Fruit fly (Drosophila melanogaster): ENCODE measurements around the gene Atg4a.

The Atg4a gene

dm6 chr2L:1068004-1068403, 12.7 kb upstream of the Atg4a start:
- no peak for TF ChIP-seq Bgb (GFP tag; IDR thresholded peaks at IDR 0.05; ENCODE audit: partially characterized antibody)
- TF ChIP-seq CG32767 (GFP tag; IDR thresholded peaks at IDR 0.05) = 0 out of 2 replicates have a peak, but pooled peaks have one; percentile 28
- TF ChIP-seq CG2199 (GFP tag; IDR thresholded peaks at IDR 0.05) = peak; percentile 75; the same call in 2 of the 3 replicates
- peak in 1 of 2 experiments; percentile 75 for TF ChIP-seq tll (GFP tag; optimal IDR thresholded peaks at IDR 0.05)
- peak; percentile 4 for TF ChIP-seq ac (GFP tag; optimal IDR thresholded peaks at IDR 0.05)
- no peak for TF ChIP-seq Spps (tag; optimal IDR thresholded peaks at IDR 0.05)
- peak; percentile 4 for TF ChIP-seq oc (tag; optimal IDR thresholded peaks at IDR 0.05)
- peak in 1 of 2 experiments; percentile 34 for TF ChIP-seq insv (GFP tag; optimal IDR thresholded peaks at IDR 0.05)
- peak; percentile 2 for TF ChIP-seq cg (GFP tag; optimal IDR thresholded peaks at IDR 0.05)
- peak; percentile 29 for TF ChIP-seq grn (GFP tag; optimal IDR thresholded peaks at IDR 0.05)
- TF ChIP-seq kay (GFP tag; optimal IDR thresholded peaks at IDR 0.05) = no peak
- peak; percentile 58 for TF ChIP-seq gsb-n (tag; optimal IDR thresholded peaks at IDR 0.05)
- peak; percentile 85 for TF ChIP-seq CG15479 (GFP tag; optimal IDR thresholded peaks at IDR 0.05)
- TF ChIP-seq odd (GFP tag; optimal IDR thresholded peaks at IDR 0.05) = peak; percentile 16
- TF ChIP-seq Neu2 (GFP tag; optimal IDR thresholded peaks at IDR 0.05; ENCODE audit: borderline replicate concordance) = no peak
- peak; percentile 82 for TF ChIP-seq D (optimal IDR thresholded peaks at IDR 0.05)
- no peak for TF ChIP-seq D (GFP tag; optimal IDR thresholded peaks at IDR 0.05)
- peak; percentile 65 for TF ChIP-seq zen (tag; optimal IDR thresholded peaks at IDR 0.05)
- TF ChIP-seq Xrp1 (GFP tag; IDR thresholded peaks at IDR 0.05) = 0 out of 2 replicates have a peak, but pooled peaks have one; percentile 3
- TF ChIP-seq Trl (optimal IDR thresholded peaks at IDR 0.05) = no peak
- TF ChIP-seq Trl (GFP tag; optimal IDR thresholded peaks at IDR 0.05) = no peak
- peak; percentile 22 for TF ChIP-seq kni (GFP tag; optimal IDR thresholded peaks at IDR 0.05)
- no peak for TF ChIP-seq prd (optimal IDR thresholded peaks at IDR 0.05)
- peak; percentile 13; the same call in 1 of the 3 replicates for TF ChIP-seq prd (GFP tag; IDR thresholded peaks at IDR 0.05)

- no peak for TF ChIP-seq amos (GFP tag; IDR thresholded peaks at IDR 0.05; ENCODE audit: partially characterized antibody)
- TF ChIP-seq sd (tag; optimal IDR thresholded peaks at IDR 0.05) = no peak
- peak; percentile 91 for TF ChIP-seq CG3407 (GFP tag; optimal IDR thresholded peaks at IDR 0.05)
- no peak for TF ChIP-seq kay (GFP tag; optimal IDR thresholded peaks at IDR 0.05)
- TF ChIP-seq pho (GFP tag; optimal IDR thresholded peaks at IDR 0.05) = no peak
- TF ChIP-seq ash1 (GFP tag; optimal IDR thresholded peaks at IDR 0.05) = no peak
- no peak for TF ChIP-seq cwo (GFP tag; optimal IDR thresholded peaks at IDR 0.05)
- no peak for TF ChIP-seq Awh (GFP tag; IDR thresholded peaks at IDR 0.05)
- peak; percentile 92 for TF ChIP-seq twi (tag; optimal IDR thresholded peaks at IDR 0.05)
- TF ChIP-seq psq (GFP tag; optimal IDR thresholded peaks at IDR 0.05) = no peak
- no peak for TF ChIP-seq CG1832 (GFP tag; optimal IDR thresholded peaks at IDR 0.05)
- TF ChIP-seq CG15073 (GFP tag; optimal IDR thresholded peaks at IDR 0.05) = no peak
- TF ChIP-seq CG34224 (GFP tag; IDR thresholded peaks at IDR 0.05; ENCODE audit: partially characterized antibody) = no peak
- peak; percentile 48 for TF ChIP-seq pros (GFP tag; optimal IDR thresholded peaks at IDR 0.05)
- no peak for TF ChIP-seq Nf-YB (GFP tag; optimal IDR thresholded peaks at IDR 0.05)
- no peak for TF ChIP-seq CG17912 (GFP tag; optimal IDR thresholded peaks at IDR 0.05)
- TF ChIP-seq Hsf (GFP tag; optimal IDR thresholded peaks at IDR 0.05) = no peak
- peak; percentile 86 for TF ChIP-seq CG15479 (GFP tag; optimal IDR thresholded peaks at IDR 0.05)
- TF ChIP-seq CG11723 (GFP tag; optimal IDR thresholded peaks at IDR 0.05) = no peak
- TF ChIP-seq Neu2 (GFP tag; optimal IDR thresholded peaks at IDR 0.05; ENCODE audit: borderline replicate concordance) = no peak
- no peak for TF ChIP-seq CG30431 (GFP tag; optimal IDR thresholded peaks at IDR 0.05)
- no peak for TF ChIP-seq CG2875 (GFP tag; optimal IDR thresholded peaks at IDR 0.05)
- TF ChIP-seq gcm2 (GFP tag; optimal IDR thresholded peaks at IDR 0.05) = no peak
- no peak for TF ChIP-seq CG10543 (GFP tag; optimal IDR thresholded peaks at IDR 0.05)
- no peak for TF ChIP-seq zen2 (GFP tag; IDR thresholded peaks at IDR 0.05; ENCODE audit: partially characterized antibody)
- peak; percentile 20 for TF ChIP-seq zen (tag; optimal IDR thresholded peaks at IDR 0.05)
- no peak for TF ChIP-seq al (GFP tag; IDR thresholded peaks at IDR 0.05)
- no peak for TF ChIP-seq CG9215 (GFP tag; IDR thresholded peaks at IDR 0.05)
- TF ChIP-seq ssp (GFP tag; IDR thresholded peaks at IDR 0.05) = no peak
- peak; percentile 48 for TF ChIP-seq sens (GFP tag)
Measured at dm6 chr2L:1068517-1069107, 12.1 kb upstream of the Atg4a start.

All from whole organism, embryonic.